Worm (Caenorhabditis elegans): ENCODE results near the gene col-114.

Gene col-114

ce11 chrIV:7230198-7230597, 16.3 kb downstream of the col-114 start, which contains the start of gene cap-1 (continued):
- TF ChIP-seq Y53F4B.3 (GFP tag; IDR thresholded peaks at IDR 0.05) (no peak), ceh-58 (GFP tag; IDR thresholded peaks at IDR 0.05) (no peak), rpc-1 (optimal IDR thresholded peaks at IDR 0.05) (no peak), rpc-1 (tag; optimal IDR thresholded peaks at IDR 0.05) (no peak), ztf-18 (tag; optimal IDR thresholded peaks at IDR 0.05) (peak; percentile 32), chd-7 (tag; optimal IDR thresholded peaks at IDR 0.05) (no peak), F22D6.2 (tag; optimal IDR thresholded peaks at IDR 0.05) (no peak), ceh-40 (GFP tag; IDR thresholded peaks at IDR 0.05) (no peak), die-1 (tag; optimal IDR thresholded peaks at IDR 0.05) (no peak), madf-3 (GFP tag; IDR thresholded peaks at IDR 0.05) (no peak), dpff-1 (tag; optimal IDR thresholded peaks at IDR 0.05) (no peak), dox-1 (GFP tag; IDR thresholded peaks at IDR 0.05) (peak; percentile 67), nhr-80 (tag; optimal IDR thresholded peaks at IDR 0.05) (peak; percentile 56), mxl-1 (tag; optimal IDR thresholded peaks at IDR 0.05) (no peak), ccch-3 (GFP tag; optimal IDR thresholded peaks at IDR 0.05) (no peak), rec-8 (tag; optimal IDR thresholded peaks at IDR 0.05) (no peak), let-607 (tag; optimal IDR thresholded peaks at IDR 0.05) (no peak), F10E7.11 (tag; optimal IDR thresholded peaks at IDR 0.05) (no peak), nfya-2 (GFP tag; IDR thresholded peaks at IDR 0.05) (no peak), ztf-3 (GFP tag; optimal IDR thresholded peaks at IDR 0.05) (no peak), lir-1 (GFP tag; conservative IDR thresholded peaks at IDR 0.05) (no peak), sea-2 (GFP tag; IDR thresholded peaks at IDR 0.05) (no peak), F57A8.1 (GFP tag; optimal IDR thresholded peaks at IDR 0.05) (no peak), gei-17 (GFP tag; optimal IDR thresholded peaks at IDR 0.05) (no peak), lin-54 (GFP tag; optimal IDR thresholded peaks at IDR 0.05) (peak; percentile 36), nhr-179 (tag; optimal IDR thresholded peaks at IDR 0.05) (no peak), F52B5.7 (tag; optimal IDR thresholded peaks at IDR 0.05) (no peak), mcd-1 (GFP tag; IDR thresholded peaks at IDR 0.05) (peak; percentile 88), egl-44 (GFP tag; IDR thresholded peaks at IDR 0.05) (no peak), ztf-28 (GFP tag; IDR thresholded peaks at IDR 0.05) (no peak), rcor-1 (GFP tag; IDR thresholded peaks at IDR 0.05) (no peak), attf-5 (GFP tag; optimal IDR thresholded peaks at IDR 0.05) (peak; percentile 83), let-526 (GFP tag; IDR thresholded peaks at IDR 0.05) (no peak), C06A6.2 (GFP tag; conservative IDR thresholded peaks at IDR 0.05) (no peak), ztf-25 (GFP tag; IDR thresholded peaks at IDR 0.05) (no peak), ets-4 (GFP tag; optimal IDR thresholded peaks at IDR 0.05) (no peak), snpc-1.1 (tag; optimal IDR thresholded peaks at IDR 0.05; ENCODE audit: insufficient read depth) (no peak), ama-1 (optimal IDR thresholded peaks at IDR 0.05) (no peak), ama-1 (GFP tag; optimal IDR thresholded peaks at IDR 0.05) (no peak), cebp-2 (GFP tag; IDR thresholded peaks at IDR 0.05) (no peak), ztf-26 (tag; optimal IDR thresholded peaks at IDR 0.05) (no peak), F39B2.1 (GFP tag; IDR thresholded peaks at IDR 0.05) (no peak), C17E4.6 (GFP tag; IDR thresholded peaks at IDR 0.05) (no peak), xnd-1 (tag; optimal IDR thresholded peaks at IDR 0.05) (no peak), ZK185.1 (tag; optimal IDR thresholded peaks at IDR 0.05; ENCODE audit: poor library complexity, severe bottlenecking) (peak; percentile 14), lin-26 (GFP tag; IDR thresholded peaks at IDR 0.05) (no peak), lin-40 (tag; optimal IDR thresholded peaks at IDR 0.05) (peak; percentile 3), hsf-1 (GFP tag; IDR thresholded peaks at IDR 0.05) (no peak), nfyb-1 (GFP tag; IDR thresholded peaks at IDR 0.05) (no peak), Y95B8A.8 (GFP tag; IDR thresholded peaks at IDR 0.05) (no peak), attf-3 (GFP tag; conservative IDR thresholded peaks at IDR 0.05) (peak; percentile 38; the same call in 1 of the 2 replicates)

Data from whole organism, young adult.